Fruit fly (Drosophila melanogaster): Measurements from ENCODE around the gene CG13113.

- TF ChIP-seq cic (GFP tag; optimal IDR thresholded peaks at IDR 0.05) (no peak), bab1 (GFP tag; optimal IDR thresholded peaks at IDR 0.05) (no peak), CG7045 (GFP tag; optimal IDR thresholded peaks at IDR 0.05) (no peak), kay (GFP tag; ENCODE audit: borderline replicate concordance) (no peak), ovo (GFP tag; optimal IDR thresholded peaks at IDR 0.05) (no peak), cnc (optimal IDR thresholded peaks at IDR 0.05) (no peak), CG14711 (tag; optimal IDR thresholded peaks at IDR 0.05) (no peak), Clk (GFP tag; optimal IDR thresholded peaks at IDR 0.05) (no peak)
These were observed at the start of gene CG13113 for dm6 chr2L:9543871-9544270.
